Worm (Caenorhabditis elegans) whole organism, L4 larva: ENCODE results near the gene F38A1.11.
"Not testable (repeated sequence)": the region's sequence is repeated elsewhere in the genome, so short reads cannot be mapped to it uniquely, and the experiment has no call there.

Source experiments
- F26F4.8 ChIP-seq: fragments of 200-800 bp; sonication (Bioruptor generic); conservative IDR thresholded peaks from 2 replicates; pipeline ENCODE4 v1.3.6; 2022; ENCODE audit warnings: missing genetic modification characterization, missing compliant biosample characterization
- unc-39 ChIP-seq: sonication (generic microtip); optimal IDR thresholded peaks from 2 replicates; lab custom pipeline; 2017; ENCODE audit warnings: missing biosample characterization, missing genetic modification characterization

DNA sequence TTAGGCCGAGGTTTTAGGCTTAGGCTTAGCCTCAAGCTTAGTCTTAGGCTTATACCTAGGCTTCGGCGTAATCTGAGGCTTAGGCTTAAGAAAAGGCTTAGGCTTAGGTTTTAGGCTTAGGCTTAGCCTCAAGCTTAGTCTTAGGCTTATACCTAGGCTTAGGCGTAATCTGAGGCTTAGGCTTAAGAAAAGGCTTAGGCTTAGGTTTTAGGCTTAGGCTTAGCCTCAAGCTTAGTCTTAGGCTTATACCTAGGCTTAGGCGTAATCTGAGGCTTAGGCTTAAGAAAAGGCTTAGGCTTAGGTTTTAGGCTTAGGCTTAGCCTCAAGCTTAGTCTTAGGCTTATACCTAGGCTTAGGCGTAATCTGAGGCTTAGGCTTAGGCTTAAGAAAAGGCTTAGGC lies 29.9 kb upstream of the F38A1.11 start:
- not testable (repeated sequence) for TF ChIP-seq F26F4.8 (GFP tag; lab: Robert Waterston, UW); unc-39 (tag; lab: Kevin White, UChicago)
